Worm (Caenorhabditis elegans): ENCODE data around the gene C15C8.5.

Gene C15C8.5

DNA sequence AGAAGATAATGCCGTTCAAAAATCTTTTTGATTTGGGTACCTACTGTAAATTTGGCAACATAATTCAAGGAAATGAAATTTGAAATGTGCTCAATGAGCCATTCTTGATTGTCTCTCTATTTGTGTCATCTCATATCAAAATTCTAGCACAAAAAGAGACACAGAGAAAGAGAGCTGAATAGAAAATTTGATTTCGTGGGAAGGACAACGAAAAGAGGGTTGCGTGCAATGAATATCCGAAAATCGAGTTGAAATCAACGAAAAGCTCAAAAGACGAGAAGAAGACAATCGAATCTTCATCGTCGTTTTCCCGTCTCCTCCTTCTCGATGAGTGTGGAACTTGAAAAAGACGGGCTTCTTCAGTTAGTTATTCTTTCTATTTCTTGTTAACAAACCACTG lies at the start of gene C15C8.5:
Gene C15C8.5, plus strand, starts transcription at position 152 of the 400 bp plus-strand sequence.
- TF ChIP-seq ztf-11 (tag; optimal IDR thresholded peaks at IDR 0.05) (no peak), ces-1 (GFP tag; optimal IDR thresholded peaks at IDR 0.05) (peak; percentile 97)

DNA sequence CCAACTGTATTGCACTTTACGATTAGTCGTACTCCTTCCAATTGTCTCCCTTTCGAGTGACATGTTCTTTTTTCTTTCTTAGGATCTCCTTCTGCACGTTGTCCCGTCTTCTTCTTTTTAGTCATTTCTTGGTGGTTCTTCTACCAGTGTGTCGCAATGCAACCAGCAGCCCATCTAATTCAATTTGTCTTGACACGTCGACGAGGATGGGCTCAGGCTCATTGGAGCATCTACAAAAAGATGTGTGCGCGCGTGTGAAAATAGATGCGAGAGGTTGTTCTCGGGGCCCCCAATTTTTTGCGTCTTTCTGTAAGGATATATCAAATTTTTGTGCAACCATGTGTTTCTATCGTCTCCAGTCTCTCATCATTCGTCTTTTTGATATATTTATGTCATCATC lies 46.2 kb upstream of the C15C8.5 start:
- TF ChIP-seq ces-1 (GFP tag; optimal IDR thresholded peaks at IDR 0.05) (peak; percentile 63), unc-39 (tag; optimal IDR thresholded peaks at IDR 0.05) (no peak)

DNA sequence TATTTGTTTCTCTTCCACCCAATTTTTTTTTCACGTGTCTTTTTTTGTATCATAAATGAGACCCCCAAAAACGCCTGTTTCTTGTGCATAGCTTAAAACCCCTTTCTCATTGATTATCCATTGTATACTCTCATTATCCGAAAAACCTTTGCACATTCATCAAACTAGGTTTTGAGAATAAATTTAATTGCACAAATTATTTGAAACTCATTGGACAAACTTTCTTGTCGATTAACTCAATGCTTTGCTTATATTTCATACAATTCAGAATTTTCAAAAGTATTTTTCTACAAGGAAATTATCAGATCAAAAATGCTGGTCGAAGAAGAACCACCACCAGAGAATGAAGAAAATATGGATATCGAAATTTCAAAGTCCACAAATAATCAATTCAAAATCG lies 43.7 kb upstream of the C15C8.5 start, which contains the start of gene R11D1.1:
Gene R11D1.1, plus strand, starts transcription at position 301 of the 400 bp plus-strand sequence.
- no peak for TF ChIP-seq nhr-237 (tag; optimal IDR thresholded peaks at IDR 0.05)

DNA sequence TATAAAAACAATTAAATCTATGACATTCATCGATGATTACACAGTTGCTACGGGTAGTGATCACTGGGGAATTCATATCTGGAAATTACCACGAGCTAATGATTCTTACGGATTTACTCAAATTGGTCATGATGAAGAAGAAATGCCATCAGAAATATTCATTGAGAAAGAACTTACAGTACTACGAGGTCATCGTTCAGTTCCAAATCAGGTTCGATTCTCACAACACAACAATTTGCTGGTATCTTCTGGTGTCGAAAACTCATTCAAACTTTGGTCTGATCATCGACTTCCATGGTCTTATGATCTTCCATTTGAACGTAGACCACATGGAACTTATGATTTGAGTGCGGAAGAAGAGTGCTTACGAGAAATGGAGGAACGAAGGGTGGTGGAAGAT lies 41.3 kb upstream of the C15C8.5 start:
- TF ChIP-seq bed-3 (GFP tag; optimal IDR thresholded peaks at IDR 0.05) (no peak), lsy-2 (tag; optimal IDR thresholded peaks at IDR 0.05) (no peak), elt-3 (tag; optimal IDR thresholded peaks at IDR 0.05) (no peak), flh-1 (GFP tag; optimal IDR thresholded peaks at IDR 0.05) (no peak), nhr-2 (tag; optimal IDR thresholded peaks at IDR 0.05) (no peak), sptf-1 (tag; optimal IDR thresholded peaks at IDR 0.05) (no peak), zip-8 (tag; optimal IDR thresholded peaks at IDR 0.05) (no peak), ceh-83 (GFP tag; optimal IDR thresholded peaks at IDR 0.05) (no peak), sem-2 (GFP tag; optimal IDR thresholded peaks at IDR 0.05) (no peak), ham-2 (GFP tag; optimal IDR thresholded peaks at IDR 0.05) (no peak), nhr-28 (tag; optimal IDR thresholded peaks at IDR 0.05) (no peak), lin-32 (GFP tag; optimal IDR thresholded peaks at IDR 0.05) (no peak), M03D4.4 (tag; optimal IDR thresholded peaks at IDR 0.05) (no peak), nhr-76 (tag; optimal IDR thresholded peaks at IDR 0.05) (no peak), cnd-1 (tag; optimal IDR thresholded peaks at IDR 0.05) (no peak), unc-39 (tag; optimal IDR thresholded peaks at IDR 0.05) (no peak), mep-1 (tag; optimal IDR thresholded peaks at IDR 0.05) (no peak), lin-13 (tag; optimal IDR thresholded peaks at IDR 0.05) (no peak), mls-2 (tag; optimal IDR thresholded peaks at IDR 0.05) (no peak), elt-1 (tag; optimal IDR thresholded peaks at IDR 0.05; ENCODE audit: borderline replicate concordance, insufficient read depth) (no peak)

DNA sequence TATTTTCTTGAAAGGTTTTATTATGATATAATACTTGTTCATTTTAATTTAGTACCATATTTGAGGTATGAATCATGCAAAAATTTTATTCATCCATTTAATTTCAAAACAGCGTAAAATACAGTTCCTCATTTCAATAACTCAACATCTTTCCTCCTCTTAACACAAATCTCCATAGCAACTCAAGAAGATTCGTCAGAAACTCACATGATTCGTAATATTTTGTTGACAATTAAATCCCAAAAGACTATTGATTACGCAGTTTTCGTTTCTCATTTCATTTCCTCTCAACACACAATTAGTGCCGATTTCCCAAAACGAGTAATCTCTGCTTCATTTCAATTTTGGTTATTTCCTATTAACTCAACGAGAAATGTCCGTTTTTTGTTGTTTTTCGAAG lies 39.5 kb upstream of the C15C8.5 start, which contains the start of gene R11D1.2:
Gene R11D1.2, plus strand, starts transcription at position 301 of the 400 bp plus-strand sequence.
- no peak for TF ChIP-seq ces-1 (GFP tag; optimal IDR thresholded peaks at IDR 0.05)
- no peak for TF ChIP-seq nhr-2 (tag; optimal IDR thresholded peaks at IDR 0.05)
- TF ChIP-seq sem-2 (GFP tag; optimal IDR thresholded peaks at IDR 0.05): no peak
- no peak for TF ChIP-seq flh-1 (GFP tag; optimal IDR thresholded peaks at IDR 0.05)
- no peak for TF ChIP-seq nhr-12 (tag; optimal IDR thresholded peaks at IDR 0.05)
- no peak for TF ChIP-seq unc-39 (tag; optimal IDR thresholded peaks at IDR 0.05)

DNA sequence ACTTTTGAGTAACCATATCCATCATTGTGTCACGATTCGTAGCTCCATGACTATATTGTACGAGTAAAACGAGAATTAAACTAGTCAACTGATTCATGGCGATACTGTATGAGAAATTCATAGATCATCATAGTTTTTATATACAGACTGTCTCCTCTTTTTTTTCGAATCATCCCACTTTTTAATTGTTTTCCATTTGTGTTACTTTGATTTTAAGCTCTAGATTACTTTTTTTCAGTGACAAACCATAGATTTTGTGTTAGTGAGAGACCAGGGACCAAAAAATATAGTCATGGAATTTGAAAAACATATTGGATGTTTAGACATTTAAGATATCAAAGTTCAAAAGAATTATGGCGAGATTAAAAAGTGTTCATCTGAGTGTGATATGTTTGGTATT lies 35.8 kb upstream of the C15C8.5 start, which contains the start of gene R11D1.3:
Gene R11D1.3, minus strand, starts transcription at position 101 of the 400 bp plus-strand sequence.
- no peak for TF ChIP-seq snpc-4 (tag; optimal IDR thresholded peaks at IDR 0.05)
- TF ChIP-seq nhr-237 (tag; optimal IDR thresholded peaks at IDR 0.05): no peak
- TF ChIP-seq unc-39 (tag; optimal IDR thresholded peaks at IDR 0.05): no peak
- no peak for TF ChIP-seq bed-3 (GFP tag; optimal IDR thresholded peaks at IDR 0.05)
- no peak for TF ChIP-seq nhr-12 (tag; optimal IDR thresholded peaks at IDR 0.05)
- TF ChIP-seq tbx-8 (GFP tag; optimal IDR thresholded peaks at IDR 0.05): no peak
- no peak for TF ChIP-seq nhr-2 (tag; optimal IDR thresholded peaks at IDR 0.05)

DNA sequence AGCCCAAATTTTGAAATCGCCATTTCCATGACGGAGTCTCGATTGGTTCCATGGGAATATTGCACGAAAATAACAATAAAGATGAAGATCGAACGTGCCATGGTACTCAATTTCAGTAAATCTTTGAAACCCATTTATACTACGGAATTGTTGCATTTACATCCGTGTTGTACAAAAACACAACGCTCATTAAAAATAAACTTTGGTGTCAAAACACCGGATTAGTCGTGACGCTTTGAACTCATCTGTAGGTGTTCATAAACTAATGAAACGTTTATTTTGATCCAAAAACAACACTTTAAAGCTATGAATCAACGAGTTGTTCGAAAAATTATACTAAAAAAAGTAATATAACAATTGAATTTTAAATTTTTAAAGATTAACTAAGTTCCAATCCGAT lies 33.7 kb upstream of the C15C8.5 start, which contains the start of gene R11D1.4:
Gene R11D1.4, minus strand, starts transcription at position 101 of the 400 bp plus-strand sequence.
- no peak for TF ChIP-seq sem-2 (GFP tag; optimal IDR thresholded peaks at IDR 0.05)
- no peak for TF ChIP-seq elt-3 (tag; optimal IDR thresholded peaks at IDR 0.05)
- no peak for TF ChIP-seq tbx-8 (GFP tag; optimal IDR thresholded peaks at IDR 0.05)
- TF ChIP-seq blmp-1 (tag; optimal IDR thresholded peaks at IDR 0.05): no peak
